Fruit fly (Drosophila melanogaster) whole organism, prepupa: ENCODE measurements around the gene CG14325.

ENCODE experiments used
- CG10669 ChIP-seq: fragments of 200-800 bp; sonication (Bioruptor generic); optimal IDR thresholded peaks from 3 replicates; lab custom pipeline; 2018; ENCODE audit warnings: missing biosample characterization, mild to moderate bottlenecking, missing genetic modification characterization, moderate library complexity
- CG11294 ChIP-seq: fragments of 200-800 bp; sonication (Bioruptor generic); IDR thresholded peaks from 2 replicates; pipeline ENCODE4 v1.3.6; 2022; ENCODE audit warnings: missing biosample characterization, missing genetic modification characterization
- CG11762 ChIP-seq: fragments of 200-800 bp; sonication (Bioruptor generic); optimal IDR thresholded peaks from 3 replicates; lab custom pipeline; 2016; ENCODE audit warnings: missing biosample characterization, missing genetic modification characterization; ENCODE audit not compliant: insufficient read depth
- CG11902 ChIP-seq: fragments of 200-800 bp; sonication (Bioruptor generic); optimal IDR thresholded peaks from 3 replicates; lab custom pipeline; 2016; ENCODE audit warnings: missing biosample characterization, missing genetic modification characterization
- CG15336 ChIP-seq: fragments of 200-800 bp; sonication (Bioruptor generic); IDR thresholded peaks from 2 replicates; pipeline ENCODE4 v1.3.6; 2022; ENCODE audit warnings: missing biosample characterization, missing genetic modification characterization
- CG16779 ChIP-seq: fragments of 200-800 bp; sonication (Bioruptor generic); optimal IDR thresholded peaks from 3 replicates; lab custom pipeline; 2017; ENCODE audit warnings: missing biosample characterization, mild to moderate bottlenecking, missing genetic modification characterization
- CG3032 ChIP-seq: fragments of 200-800 bp; optimal IDR thresholded peaks from 2 replicates; lab custom pipeline; 2019; ENCODE audit warnings: missing biosample characterization, mild to moderate bottlenecking, missing genetic modification characterization, moderate library complexity
- CG31627 ChIP-seq: fragments of 200-800 bp; sonication (Bioruptor generic); optimal IDR thresholded peaks from 3 replicates; lab custom pipeline; 2016; ENCODE audit warnings: missing biosample characterization, missing genetic modification characterization
- CG32006 ChIP-seq: fragments of 200-800 bp; sonication (Bioruptor generic); optimal IDR thresholded peaks from 3 replicates; lab custom pipeline; 2017; ENCODE audit warnings: missing biosample characterization, mild to moderate bottlenecking, missing genetic modification characterization
- CG34406 ChIP-seq: fragments of 200-800 bp; sonication (Bioruptor generic); optimal IDR thresholded peaks from 3 replicates; lab custom pipeline; 2016; ENCODE audit warnings: missing biosample characterization, missing genetic modification characterization
- CG3919 ChIP-seq: fragments of 200-800 bp; sonication (Bioruptor generic); optimal IDR thresholded peaks from 3 replicates; lab custom pipeline; 2016; ENCODE audit warnings: missing biosample characterization, missing genetic modification characterization
- CG4318 ChIP-seq: fragments of 200-800 bp; sonication (Bioruptor generic); optimal IDR thresholded peaks from 3 replicates; lab custom pipeline; 2017; ENCODE audit warnings: missing biosample characterization, mild to moderate bottlenecking, missing genetic modification characterization
- CG6163 ChIP-seq: fragments of 200-800 bp; sonication (Bioruptor generic); IDR thresholded peaks from 3 replicates; pipeline ENCODE4 v1.3.6; 2022; ENCODE audit warnings: missing biosample characterization, missing genetic modification characterization
- CG6276 ChIP-seq: fragments of 200-800 bp; sonication (Bioruptor generic); optimal IDR thresholded peaks from 2 replicates; lab custom pipeline; 2017; ENCODE audit warnings: missing biosample characterization, mild to moderate bottlenecking, missing genetic modification characterization
- CG6854 ChIP-seq: fragments of 200-800 bp; sonication (Bioruptor generic); optimal IDR thresholded peaks from 2 replicates; lab custom pipeline; 2017; ENCODE audit warnings: missing biosample characterization, mild to moderate bottlenecking, missing genetic modification characterization
- CG7368 ChIP-seq: fragments of 200-800 bp; sonication (Bioruptor generic); optimal IDR thresholded peaks from 3 replicates; lab custom pipeline; 2016; ENCODE audit warnings: missing biosample characterization, missing genetic modification characterization
- CG8119 ChIP-seq: fragments of 200-800 bp; sonication (Bioruptor generic); IDR thresholded peaks from 3 replicates; pipeline ENCODE4 v1.3.6; 2022; ENCODE audit warnings: missing biosample characterization, missing genetic modification characterization
- CG8319 ChIP-seq: fragments of 200-800 bp; sonication (Bioruptor generic); optimal IDR thresholded peaks from 3 replicates; lab custom pipeline; 2016; ENCODE audit warnings: missing biosample characterization, missing genetic modification characterization
- CG8632 ChIP-seq: fragments of 200-800 bp; sonication (Bioruptor generic); optimal IDR thresholded peaks from 3 replicates; lab custom pipeline; 2016; ENCODE audit warnings: missing biosample characterization, missing genetic modification characterization
- CG9139 ChIP-seq: fragments of 200-800 bp; sonication (Bioruptor generic); optimal IDR thresholded peaks from 3 replicates; lab custom pipeline; 2017; ENCODE audit warnings: missing biosample characterization, mild to moderate bottlenecking, missing genetic modification characterization
- Eip75B ChIP-seq: fragments of 200-800 bp; sonication (Bioruptor generic); optimal IDR thresholded peaks from 3 replicates; lab custom pipeline; 2016; ENCODE audit warnings: missing biosample characterization, missing genetic modification characterization
- Eip78C ChIP-seq: fragments of 200-800 bp; sonication (Bioruptor generic); peaks from one replicate; lab custom pipeline; 2016; ENCODE audit warnings: missing biosample characterization, missing genetic modification characterization
- Eip93F ChIP-seq: fragments of 200-800 bp; sonication (Bioruptor generic); optimal IDR thresholded peaks from 2 replicates; lab custom pipeline; 2016; ENCODE audit warnings: missing biosample characterization, mild to moderate bottlenecking, missing genetic modification characterization
- Ets96B ChIP-seq: fragments of 200-800 bp; optimal IDR thresholded peaks from 2 replicates; lab custom pipeline; 2019; ENCODE audit warnings: missing biosample characterization, mild to moderate bottlenecking, missing genetic modification characterization, moderate library complexity
- Gug ChIP-seq: fragments of 200-800 bp; sonication (Bioruptor generic); IDR thresholded peaks from 2 replicates; pipeline ENCODE4 v1.3.6; 2022; ENCODE audit warnings: missing biosample characterization, missing genetic modification characterization
- Hr38 ChIP-seq: sonication (Bioruptor generic); optimal IDR thresholded peaks from 2 replicates; lab custom pipeline; 2016; ENCODE audit warnings: missing biosample characterization, missing genetic modification characterization
- Hr39 ChIP-seq: fragments of 200-800 bp; sonication (Bioruptor generic); optimal IDR thresholded peaks from 2 replicates; lab custom pipeline; 2016; ENCODE audit warnings: missing biosample characterization, missing genetic modification characterization
- Hr4 ChIP-seq: fragments of 200-800 bp; sonication (Bioruptor generic); optimal IDR thresholded peaks from 3 replicates; lab custom pipeline; 2016; ENCODE audit warnings: missing biosample characterization, missing genetic modification characterization
- Lpt ChIP-seq: fragments of 200-800 bp; sonication (Bioruptor generic); optimal IDR thresholded peaks from 3 replicates; lab custom pipeline; 2016; ENCODE audit warnings: missing biosample characterization, missing genetic modification characterization
- Met ChIP-seq: fragments of 200-800 bp; sonication (Bioruptor generic); optimal IDR thresholded peaks from 3 replicates; lab custom pipeline; 2016; ENCODE audit warnings: missing biosample characterization, missing genetic modification characterization
- Smox ChIP-seq: fragments of 200-800 bp; sonication (Bioruptor generic); optimal IDR thresholded peaks from 3 replicates; lab custom pipeline; 2016; ENCODE audit warnings: missing biosample characterization, missing genetic modification characterization
- Sox102F ChIP-seq: fragments of 200-800 bp; sonication (Bioruptor generic); optimal IDR thresholded peaks from 2 replicates; lab custom pipeline; 2016; ENCODE audit warnings: missing biosample characterization, mild to moderate bottlenecking, missing genetic modification characterization
- Sox14 ChIP-seq: fragments of 200-800 bp; sonication (Bioruptor generic); optimal IDR thresholded peaks from 3 replicates; lab custom pipeline; 2016; ENCODE audit warnings: missing biosample characterization, missing genetic modification characterization
- Sox15 ChIP-seq: fragments of 200-800 bp; sonication (Bioruptor generic); optimal IDR thresholded peaks from 3 replicates; lab custom pipeline; 2016; ENCODE audit warnings: missing biosample characterization, missing genetic modification characterization
- achi ChIP-seq: fragments of 200-800 bp; sonication (Bioruptor generic); optimal IDR thresholded peaks from 3 replicates; lab custom pipeline; 2016; ENCODE audit warnings: missing biosample characterization, missing genetic modification characterization
- acj6 ChIP-seq: fragments of 200-800 bp; sonication (Bioruptor generic); optimal IDR thresholded peaks from 3 replicates; lab custom pipeline; 2016; ENCODE audit warnings: missing biosample characterization, missing genetic modification characterization
- cyc ChIP-seq: fragments of 200-800 bp; sonication (Bioruptor generic); optimal IDR thresholded peaks from 3 replicates; lab custom pipeline; 2016; ENCODE audit warnings: missing biosample characterization, missing genetic modification characterization
- dac ChIP-seq: fragments of 200-800 bp; sonication (Bioruptor generic); optimal IDR thresholded peaks from 2 replicates; lab custom pipeline; 2017; ENCODE audit warnings: missing biosample characterization, mild to moderate bottlenecking, missing genetic modification characterization
- dsx ChIP-seq: fragments of 200-800 bp; optimal IDR thresholded peaks from 3 replicates; lab custom pipeline; 2019; ENCODE audit warnings: missing biosample characterization, mild to moderate bottlenecking, missing genetic modification characterization, moderate library complexity; ENCODE audit not compliant: poor library complexity, severe bottlenecking
- eg ChIP-seq: fragments of 200-800 bp; sonication (Bioruptor generic); IDR thresholded peaks from 3 replicates; pipeline ENCODE4 v1.3.6; 2022; ENCODE audit warnings: missing biosample characterization, missing genetic modification characterization
- esn ChIP-seq: fragments of 200-800 bp; sonication (Bioruptor generic); optimal IDR thresholded peaks from 2 replicates; lab custom pipeline; 2016; ENCODE audit warnings: missing biosample characterization, mild to moderate bottlenecking, missing genetic modification characterization, moderate library complexity
- fd59A ChIP-seq: fragments of 200-800 bp; sonication (Bioruptor generic); optimal IDR thresholded peaks from 2 replicates; lab custom pipeline; 2017; ENCODE audit warnings: missing biosample characterization, mild to moderate bottlenecking, missing genetic modification characterization, missing genetic modification reagents
- fd85E ChIP-seq: fragments of 200-800 bp; sonication (Bioruptor generic); optimal IDR thresholded peaks from 3 replicates; lab custom pipeline; 2016; ENCODE audit warnings: missing biosample characterization, missing genetic modification characterization
- fkh ChIP-seq: fragments of 200-800 bp; sonication (Bioruptor generic); optimal IDR thresholded peaks from 3 replicates; lab custom pipeline; 2017; ENCODE audit warnings: missing biosample characterization, mild to moderate bottlenecking, missing genetic modification characterization, moderate library complexity
- lz ChIP-seq: fragments of 200-800 bp; sonication (Bioruptor generic); optimal IDR thresholded peaks from 3 replicates; lab custom pipeline; 2016; ENCODE audit warnings: missing biosample characterization, missing genetic modification characterization
- net ChIP-seq: fragments of 200-800 bp; sonication (Bioruptor generic); optimal IDR thresholded peaks from 3 replicates; lab custom pipeline; 2016; ENCODE audit warnings: missing biosample characterization, missing genetic modification characterization
- pdm3 ChIP-seq: fragments of 200-800 bp; sonication (Bioruptor generic); optimal IDR thresholded peaks from 3 replicates; lab custom pipeline; 2016; ENCODE audit warnings: missing biosample characterization, missing genetic modification characterization
- salr ChIP-seq, 2 experiments: fragments of 200-800 bp; sonication (Bioruptor generic); optimal IDR thresholded peaks; 3 replicates each; lab custom pipeline; 2016 to 2018; ENCODE audit warnings: missing biosample characterization in 2 of 2, missing genetic modification characterization in 2 of 2, mild to moderate bottlenecking in 1 of 2
- spab ChIP-seq: fragments of 200-800 bp; sonication (Bioruptor generic); optimal IDR thresholded peaks from 2 replicates; lab custom pipeline; 2017; ENCODE audit warnings: missing biosample characterization, mild to moderate bottlenecking, missing genetic modification characterization, missing genetic modification reagents
- svp ChIP-seq: fragments of 200-800 bp; sonication (Bioruptor generic); peaks from one replicate; lab custom pipeline; 2016; ENCODE audit warnings: missing biosample characterization, missing genetic modification characterization
- topi ChIP-seq: fragments of 200-800 bp; sonication (Bioruptor generic); optimal IDR thresholded peaks from 3 replicates; lab custom pipeline; 2016; ENCODE audit warnings: missing biosample characterization, missing genetic modification characterization
- vri ChIP-seq: fragments of 200-800 bp; sonication (Bioruptor generic); optimal IDR thresholded peaks from 3 replicates; lab custom pipeline; 2016; ENCODE audit warnings: missing biosample characterization, mild to moderate bottlenecking, missing genetic modification characterization

The CG14325 gene

DNA sequence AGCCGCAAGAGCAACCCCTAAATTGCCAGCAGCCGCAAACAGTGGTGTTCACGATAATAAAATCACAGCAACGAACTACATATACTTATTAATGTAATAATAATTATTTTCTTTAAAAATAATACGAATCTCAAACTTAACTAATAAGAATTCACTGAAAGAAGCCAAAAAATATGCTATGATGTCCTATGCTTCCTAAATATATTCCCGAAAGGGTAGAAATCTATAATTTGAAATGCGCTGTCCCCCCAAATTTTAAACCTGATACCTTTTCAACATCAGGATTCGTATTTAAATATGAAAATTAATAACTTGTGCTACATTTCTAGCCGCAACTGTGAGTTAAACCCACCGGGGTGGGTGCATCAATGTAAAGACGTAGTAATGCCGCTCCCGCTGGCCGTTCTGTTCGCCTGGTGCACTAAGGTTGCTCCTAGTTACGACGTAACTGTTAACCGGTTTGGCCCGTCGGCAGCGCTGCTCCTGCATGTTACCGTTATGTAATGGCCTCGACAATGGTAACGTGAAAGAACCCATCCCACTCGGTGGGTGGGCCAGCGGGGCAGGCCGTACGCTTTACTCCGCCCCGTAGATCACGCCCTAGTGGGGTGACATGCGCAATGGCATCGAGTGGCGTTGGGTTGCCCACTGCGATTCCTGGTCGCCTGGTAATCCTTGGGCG is 22.6 kb upstream of the CG14325 start:
- TF ChIP-seq eg (GFP tag; lab: Robert Waterston, UW) (peak; percentile 45; the same call in 1 of the 3 replicates), CG11294 (GFP tag; lab: Robert Waterston, UW) (peak; percentile 24; the same call in 1 of the 2 replicates), Sox15 (GFP tag; lab: Kevin White, UChicago) (peak; percentile 15), net (GFP tag; lab: Kevin White, UChicago) (peak; percentile 25), Sox102F (GFP tag; lab: Kevin White, UChicago) (peak; percentile 43), CG6163 (no peak), pdm3 (no peak), Eip75B (GFP tag; lab: Kevin White, UChicago) (no peak), CG4318 (GFP tag; lab: Kevin White, UChicago) (peak; percentile 50), esn (GFP tag; lab: Kevin White, UChicago) (no peak), dsx (peak; percentile 58), cyc (GFP tag; lab: Kevin White, UChicago) (peak; percentile 12), svp (GFP tag; lab: Kevin White, UChicago) (peak; percentile 45), CG9139 (peak; percentile 19), CG34406 (GFP tag; lab: Kevin White, UChicago) (peak; percentile 56), fd59A (peak; percentile 33), Hr39 (GFP tag; lab: Kevin White, UChicago) (peak; percentile 2), Eip93F (GFP tag; lab: Kevin White, UChicago) (no peak), CG10669 (GFP tag; lab: Kevin White, UChicago) (peak; percentile 66), lz (GFP tag; lab: Kevin White, UChicago) (no peak), Sox14 (peak; percentile 12), fkh (GFP tag; lab: Kevin White, UChicago) (peak; percentile 10), topi (GFP tag; lab: Kevin White, UChicago) (peak; percentile 37), CG8632 (GFP tag; lab: Kevin White, UChicago) (peak; percentile 33), CG6854 (GFP tag; lab: Kevin White, UChicago) (no peak), CG3032 (tag; lab: Kevin White, UChicago) (no peak), CG32006 (peak; percentile 73), vri (GFP tag; lab: Kevin White, UChicago) (peak; percentile 64), CG31627 (GFP tag; lab: Kevin White, UChicago) (peak; percentile 27), fd85E (GFP tag; lab: Kevin White, UChicago) (no peak), CG15336 (GFP tag; lab: Robert Waterston, UW) (peak; percentile 37), Gug (GFP tag; lab: Robert Waterston, UW) (no peak), CG7368 (GFP tag; lab: Kevin White, UChicago) (no peak), CG3919 (GFP tag; lab: Kevin White, UChicago) (peak; percentile 21), CG8319 (no peak), spab (GFP tag; lab: Kevin White, UChicago) (peak; percentile 61), achi (GFP tag; lab: Kevin White, UChicago) (peak; percentile 59), CG11762 (GFP tag; lab: Kevin White, UChicago) (peak; percentile 12), Hr4 (GFP tag; lab: Kevin White, UChicago) (peak; percentile 22), Hr38 (GFP tag; lab: Kevin White, UChicago) (no peak), Eip78C (peak; percentile 88), Lpt (GFP tag; lab: Kevin White, UChicago) (no peak), Ets96B (peak; percentile 66), dac (peak; percentile 3), CG8119 (GFP tag; lab: Robert Waterston, UW) (peak; percentile 51), Met (GFP tag; lab: Kevin White, UChicago) (peak; percentile 17), CG11902 (GFP tag; lab: Kevin White, UChicago) (peak; percentile 11), salr (GFP tag; optimal IDR thresholded peaks at IDR 0.05; lab: Kevin White, UChicago) (peak in 1 of 2 experiments; percentile 39), CG16779 (tag; lab: Kevin White, UChicago) (peak; percentile 44), Smox (peak; percentile 43), CG6276 (peak; percentile 60), acj6 (GFP tag; lab: Kevin White, UChicago) (peak; percentile 36)
